Worm (Caenorhabditis elegans) whole organism, late embryonic: Measurements from ENCODE around the gene srd-29.

Experiments
- C38D4.7 ChIP-seq: fragments of 200-800 bp; sonication (Bioruptor generic); optimal IDR thresholded peaks from 2 replicates; lab custom pipeline; 2018; ENCODE audit warnings: mild to moderate bottlenecking, missing genetic modification characterization, moderate library complexity, missing compliant biosample characterization
- F13H6.1 ChIP-seq: sonication (generic microtip); optimal IDR thresholded peaks from 2 replicates; lab custom pipeline; 2016; ENCODE audit warnings: missing genetic modification characterization, missing compliant biosample characterization
- T23F11.4 ChIP-seq: fragments of 200-800 bp; sonication (Bioruptor generic); optimal IDR thresholded peaks from 2 replicates; lab custom pipeline; 2018; ENCODE audit warnings: mild to moderate bottlenecking, missing genetic modification characterization, missing compliant biosample characterization
- Y22D7AL.16 ChIP-seq: sonication (generic microtip); optimal IDR thresholded peaks from 2 replicates; lab custom pipeline; 2016; ENCODE audit warnings: missing genetic modification characterization, missing compliant biosample characterization
- ceh-14 ChIP-seq: sonication (generic microtip); optimal IDR thresholded peaks from 2 replicates; lab custom pipeline; 2016; ENCODE audit warnings: missing genotype, missing genetic modification characterization, missing compliant biosample characterization
- ceh-2 ChIP-seq: sonication (generic microtip); optimal IDR thresholded peaks from 2 replicates; lab custom pipeline; 2016; ENCODE audit warnings: missing genotype, missing genetic modification characterization, missing compliant biosample characterization
- ceh-22 ChIP-seq: sonication (generic microtip); optimal IDR thresholded peaks from 2 replicates; lab custom pipeline; 2017; ENCODE audit warnings: missing biosample characterization, missing genetic modification characterization
- ceh-31 ChIP-seq: sonication (generic microtip); optimal IDR thresholded peaks from 2 replicates; lab custom pipeline; 2016; ENCODE audit warnings: missing genetic modification characterization, missing compliant biosample characterization
- ceh-6 ChIP-seq: fragments of 200-800 bp; sonication (Bioruptor generic); optimal IDR thresholded peaks from 2 replicates; lab custom pipeline; 2018; ENCODE audit warnings: mild to moderate bottlenecking, missing genetic modification characterization, missing compliant biosample characterization
- che-1 ChIP-seq: sonication (generic microtip); optimal IDR thresholded peaks from 2 replicates; lab custom pipeline; 2016; ENCODE audit warnings: mild to moderate bottlenecking, missing genetic modification characterization, missing compliant biosample characterization
- dve-1 ChIP-seq: sonication (generic microtip); optimal IDR thresholded peaks from 2 replicates; lab custom pipeline; 2017; ENCODE audit warnings: antibody characterized with exemption, mild to moderate bottlenecking, missing genetic modification characterization, missing compliant biosample characterization
- elt-4 ChIP-seq: sonication (generic microtip); optimal IDR thresholded peaks from 2 replicates; lab custom pipeline; 2016; ENCODE audit warnings: missing genetic modification characterization, missing compliant biosample characterization
- eyg-1 ChIP-seq: sonication (generic microtip); optimal IDR thresholded peaks from 2 replicates; lab custom pipeline; 2016; ENCODE audit warnings: missing genotype, missing genetic modification characterization, missing compliant biosample characterization
- fax-1 ChIP-seq: sonication (generic microtip); optimal IDR thresholded peaks from 2 replicates; lab custom pipeline; 2016; ENCODE audit warnings: missing genotype, missing genetic modification characterization, missing compliant biosample characterization
- fkh-10 ChIP-seq: fragments of 150-350 bp; optimal IDR thresholded peaks from 2 replicates; lab custom pipeline; 2014; ENCODE audit warnings: missing biosample characterization, missing genetic modification reagents, missing genetic modification characterization
- fkh-6 ChIP-seq: sonication (generic microtip); optimal IDR thresholded peaks from 2 replicates; lab custom pipeline; 2016; ENCODE audit warnings: missing genetic modification characterization, missing compliant biosample characterization
- gmeb-2 ChIP-seq: sonication (generic microtip); optimal IDR thresholded peaks from 2 replicates; lab custom pipeline; 2016; ENCODE audit warnings: missing genetic modification characterization, inconsistent platforms, missing compliant biosample characterization
- hlh-6 ChIP-seq: sonication (generic microtip); optimal IDR thresholded peaks from 2 replicates; lab custom pipeline; 2016; ENCODE audit warnings: missing genotype, missing genetic modification characterization, missing compliant biosample characterization
- lim-6 ChIP-seq: sonication (generic microtip); optimal IDR thresholded peaks from 2 replicates; lab custom pipeline; 2016; ENCODE audit warnings: missing genetic modification characterization, missing compliant biosample characterization
- madf-2 ChIP-seq: sonication (generic microtip); optimal IDR thresholded peaks from 2 replicates; lab custom pipeline; 2017; ENCODE audit warnings: missing genetic modification characterization, missing compliant biosample characterization
- mec-3 ChIP-seq: sonication (generic microtip); optimal IDR thresholded peaks from 2 replicates; lab custom pipeline; 2016; ENCODE audit warnings: borderline replicate concordance, missing genetic modification characterization, missing compliant biosample characterization
- npax-4 ChIP-seq: sonication (generic microtip); optimal IDR thresholded peaks from 2 replicates; lab custom pipeline; 2016; ENCODE audit warnings: missing genetic modification characterization, missing compliant biosample characterization
- odd-2 ChIP-seq: sonication (generic microtip); optimal IDR thresholded peaks from 2 replicates; lab custom pipeline; 2017; ENCODE audit warnings: antibody characterized with exemption, mild to moderate bottlenecking, missing genetic modification characterization, missing compliant biosample characterization
- pat-9 ChIP-seq: fragments of 200-800 bp; sonication (Bioruptor generic); optimal IDR thresholded peaks from 2 replicates; lab custom pipeline; 2018; ENCODE audit warnings: mild to moderate bottlenecking, missing genetic modification characterization, moderate library complexity, missing compliant biosample characterization
- pha-2 ChIP-seq: sonication (generic microtip); optimal IDR thresholded peaks from 2 replicates; lab custom pipeline; 2017; ENCODE audit warnings: mild to moderate bottlenecking, missing genetic modification characterization, missing compliant biosample characterization
- pha-4 ChIP-seq: fragments of 150-350 bp; optimal IDR thresholded peaks from 2 replicates; lab custom pipeline; 2018; ENCODE audit warnings: missing biosample characterization, missing genetic modification reagents, missing genetic modification characterization
- pros-1 ChIP-seq: fragments of 150-350 bp; optimal IDR thresholded peaks from 2 replicates; lab custom pipeline; 2014; ENCODE audit warnings: missing biosample characterization, missing genetic modification reagents, missing genetic modification characterization
- ref-2 ChIP-seq: sonication (generic microtip); optimal IDR thresholded peaks from 2 replicates; lab custom pipeline; 2016; ENCODE audit warnings: missing genetic modification characterization, missing compliant biosample characterization
- rnt-1 ChIP-seq: sonication (generic microtip); optimal IDR thresholded peaks from 2 replicates; lab custom pipeline; 2016; ENCODE audit warnings: missing genetic modification characterization, missing compliant biosample characterization
- sdc-2 ChIP-seq: sonication (generic microtip); optimal IDR thresholded peaks from 2 replicates; lab custom pipeline; 2016; ENCODE audit warnings: missing genotype, missing genetic modification characterization, missing compliant biosample characterization
- sox-2 ChIP-seq: fragments of 200-800 bp; sonication (Bioruptor generic); IDR thresholded peaks from 2 replicates; pipeline ENCODE4 v1.3.6; 2022; ENCODE audit warnings: missing genetic modification reagents, missing genetic modification characterization, missing compliant biosample characterization
- syd-9 ChIP-seq: sonication (generic microtip); optimal IDR thresholded peaks from 2 replicates; lab custom pipeline; 2016; ENCODE audit warnings: mild to moderate bottlenecking, missing genetic modification characterization, moderate library complexity, missing compliant biosample characterization
- tbx-7 ChIP-seq: sonication (generic microtip); optimal IDR thresholded peaks from 2 replicates; lab custom pipeline; 2016; ENCODE audit warnings: missing genotype, missing genetic modification characterization, missing compliant biosample characterization
- unc-3 ChIP-seq, 2 experiments: fragments of 200-800 bp in 1 of 2; sonication (Bioruptor generic) in 1 of 2; sonication (generic microtip) in 1 of 2; conservative IDR thresholded peaks in 1 of 2; optimal IDR thresholded peaks in 1 of 2; 2 replicates each; pipeline versions ENCODE4 v1.3.6 to Lab custom; 2016 to 2022; ENCODE audit warnings: missing compliant biosample characterization in 2 of 2, missing genetic modification characterization in 2 of 2, missing genetic modification reagents in 1 of 2
- unc-55 ChIP-seq: sonication (generic microtip); optimal IDR thresholded peaks from 2 replicates; lab custom pipeline; 2017; ENCODE audit warnings: missing biosample characterization, missing genetic modification reagents, missing genetic modification characterization
- unc-86 ChIP-seq: sonication (generic microtip); optimal IDR thresholded peaks from 2 replicates; lab custom pipeline; 2016; ENCODE audit warnings: missing genetic modification characterization, missing compliant biosample characterization

The srd-29 gene

ce11 chrV:7624652-7625051, 10.9 kb upstream of the srd-29 start, which contains the start of gene grsp-4:
TSS of gene grsp-4 (plus strand) at chrV:7624952.
- TF ChIP-seq ceh-2 (tag; lab: Kevin White, UChicago) (no peak), che-1 (tag; lab: Kevin White, UChicago) (no peak), ref-2 (tag; lab: Kevin White, UChicago) (no peak), sdc-2 (tag; lab: Kevin White, UChicago) (no peak), ceh-31 (tag; lab: Kevin White, UChicago) (no peak), rnt-1 (no peak), madf-2 (tag; lab: Kevin White, UChicago) (no peak), fkh-6 (no peak), ceh-6 (GFP tag; lab: Kevin White, UChicago) (no peak), syd-9 (tag; lab: Kevin White, UChicago) (no peak), hlh-6 (no peak)

DNA sequence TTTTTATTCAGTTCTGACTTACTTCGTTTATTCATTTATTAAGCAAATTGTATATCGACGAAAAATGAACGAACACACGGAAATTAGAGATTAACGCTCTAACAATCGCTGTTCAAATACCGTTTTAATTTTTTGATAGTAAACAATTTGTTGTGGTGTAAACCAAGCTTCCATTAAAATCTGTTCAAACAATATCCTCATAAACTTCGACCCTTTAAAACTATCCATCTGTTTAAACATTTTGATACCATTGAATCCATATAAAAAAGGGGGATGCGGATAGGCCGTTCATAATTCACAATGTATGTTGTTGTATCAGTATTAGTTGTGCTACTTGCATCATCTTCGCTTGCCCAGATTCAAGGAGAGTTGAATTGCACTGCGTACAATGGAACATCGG, 9.0 kb upstream of the srd-29 start, which contains the start of gene F07C4.6:
Gene F07C4.6, plus strand, starts transcription at position 301 of the 400 bp plus-strand sequence.
- TF ChIP-seq npax-4 (tag; lab: Kevin White, UChicago), result no peak

DNA sequence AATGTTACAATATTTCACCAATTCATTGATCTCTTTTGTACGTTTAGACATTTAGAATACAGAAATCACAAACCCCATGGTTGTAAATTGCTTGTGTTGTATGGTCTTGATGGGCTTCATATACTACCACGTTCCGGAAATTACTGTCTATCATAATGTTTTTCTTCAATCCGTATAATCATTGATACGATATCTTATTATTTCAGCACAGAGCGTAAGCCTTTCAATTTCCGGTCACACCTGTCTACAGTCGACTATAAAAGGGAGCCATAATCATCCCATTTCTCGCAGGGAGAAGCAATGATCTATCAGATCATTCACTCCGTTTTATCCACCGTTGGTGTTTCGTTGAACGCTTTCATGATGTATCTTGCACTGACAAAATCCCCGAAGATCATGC, 6.1 kb upstream of the srd-29 start, which contains the start of gene srd-30:
Gene srd-30, plus strand, starts transcription at position 301 of the 400 bp plus-strand sequence.
- TF ChIP-seq pha-4 (tag; lab: Kevin White, UChicago) (no peak), pros-1 (tag; lab: Kevin White, UChicago) (no peak), ceh-31 (tag; lab: Kevin White, UChicago) (no peak), dve-1 (no peak), unc-86 (no peak), rnt-1 (no peak), gmeb-2 (tag; lab: Kevin White, UChicago) (no peak), ref-2 (tag; lab: Kevin White, UChicago) (no peak)

DNA sequence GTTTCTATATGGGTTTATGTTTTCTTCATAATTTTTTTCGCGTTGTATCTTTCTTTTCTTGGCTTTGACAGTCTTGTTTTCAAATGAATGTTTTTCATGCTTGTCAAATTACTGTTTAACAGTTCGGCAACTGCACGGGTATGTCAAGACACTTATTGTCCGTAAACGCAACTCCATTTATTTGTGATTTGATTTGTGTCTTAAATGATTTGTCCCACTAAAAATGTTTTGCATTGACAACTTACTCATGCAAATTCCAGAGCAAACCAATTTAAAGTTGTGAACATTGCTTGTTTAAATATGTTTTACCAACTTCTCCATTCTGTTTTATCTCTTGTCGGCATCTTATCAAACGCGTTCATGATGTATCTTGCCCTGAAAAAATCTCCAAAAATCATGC, 3.8 kb upstream of the srd-29 start, which contains the start of gene srd-25:
Gene srd-25, plus strand, starts transcription at position 301 of the 400 bp plus-strand sequence.
- no peak for TF ChIP-seq ref-2 (tag; lab: Kevin White, UChicago)
- TF ChIP-seq elt-4 (tag; lab: Kevin White, UChicago), result no peak
- TF ChIP-seq fkh-10 (GFP tag; lab: Kevin White, UChicago), result no peak
- no peak for TF ChIP-seq pat-9 (tag; lab: Kevin White, UChicago)
- TF ChIP-seq mec-3 (tag; lab: Kevin White, UChicago), result no peak
- TF ChIP-seq fkh-6, result no peak
- no peak for TF ChIP-seq ceh-14 (tag; lab: Kevin White, UChicago)
- TF ChIP-seq, all 69 proteins: peak for 0

DNA sequence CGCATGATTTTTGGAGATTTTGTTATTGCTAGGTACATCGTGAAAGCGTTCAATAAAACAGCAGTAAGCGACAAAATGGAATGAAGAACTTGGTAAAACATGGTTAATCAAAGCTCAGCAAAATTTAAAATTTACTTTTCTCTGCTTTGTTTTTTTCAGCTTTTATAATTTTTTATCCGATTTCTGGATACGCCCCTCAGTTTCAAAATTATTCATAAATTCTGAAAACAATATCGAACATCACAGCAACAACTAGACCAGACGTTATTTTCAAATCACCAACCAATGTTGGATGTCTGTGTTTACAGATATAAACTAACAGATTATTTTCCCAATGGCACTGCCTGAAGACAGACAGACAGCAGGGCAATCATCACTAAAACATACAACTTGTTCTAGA, 912 bp upstream of the srd-29 start, which contains the start of gene srd-31:
Gene srd-31, minus strand, starts transcription at position 101 of the 400 bp plus-strand sequence.
- TF ChIP-seq elt-4 (tag; lab: Kevin White, UChicago), result no peak
- TF ChIP-seq pha-2 (tag; lab: Kevin White, UChicago), result no peak
- no peak for TF ChIP-seq Y22D7AL.16 (tag; lab: Kevin White, UChicago)
- no peak for TF ChIP-seq ceh-14 (tag; lab: Kevin White, UChicago)
- TF ChIP-seq unc-55 (GFP tag; lab: Kevin White, UChicago), result no peak
- TF ChIP-seq eyg-1 (tag; lab: Kevin White, UChicago), result no peak
- TF ChIP-seq odd-2 (tag; lab: Kevin White, UChicago), result no peak
- no peak for TF ChIP-seq ceh-22

DNA sequence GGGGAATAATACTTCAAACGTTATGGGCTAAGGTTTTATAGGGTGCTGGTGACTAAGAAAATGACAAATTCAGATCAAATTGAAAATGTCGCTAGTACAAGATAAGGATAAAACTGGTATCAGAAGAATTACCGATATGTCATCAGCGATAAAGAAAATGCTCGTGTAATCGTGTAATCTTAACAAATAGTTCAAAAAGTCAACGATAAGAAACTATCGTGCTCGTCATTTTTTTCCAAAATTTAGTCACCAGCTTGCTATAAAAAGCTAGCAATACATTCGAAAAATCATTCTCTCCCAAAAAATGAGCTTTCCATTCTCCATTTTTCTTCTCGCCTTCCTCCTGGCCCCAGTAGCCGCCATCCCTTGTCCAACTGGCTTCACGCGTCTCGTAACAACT, 2.2 kb downstream of the srd-29 start, which contains the start of gene clec-45:
Gene clec-45, plus strand, starts transcription at position 301 of the 400 bp plus-strand sequence.
- TF ChIP-seq sox-2 (GFP tag; lab: Robert Waterston, UW), result no peak
- no peak for TF ChIP-seq F13H6.1 (tag; lab: Kevin White, UChicago)
- no peak for TF ChIP-seq lim-6 (tag; lab: Kevin White, UChicago)
- no peak for TF ChIP-seq pha-4 (tag; lab: Kevin White, UChicago)
- TF ChIP-seq C38D4.7 (GFP tag; lab: Kevin White, UChicago), result no peak
- no peak for TF ChIP-seq tbx-7
- TF ChIP-seq T23F11.4, result no peak
- TF ChIP-seq fax-1 (tag; lab: Kevin White, UChicago), result no peak
- no peak for TF ChIP-seq che-1 (tag; lab: Kevin White, UChicago)
- no peak for TF ChIP-seq pros-1 (tag; lab: Kevin White, UChicago)
- TF ChIP-seq unc-3 (GFP tag; conservative IDR thresholded peaks at IDR 0.05; lab: Robert Waterston, UW), result no peak
- no peak for TF ChIP-seq unc-3 (tag; optimal IDR thresholded peaks at IDR 0.05; lab: Kevin White, UChicago)
- TF ChIP-seq, all 69 proteins: peak for 0
